Worm (Caenorhabditis elegans) whole organism, L4 larva: ENCODE measurements around the gene efl-3.

Source experiments
- egl-27 ChIP-seq: sonication (generic microtip); optimal IDR thresholded peaks from 3 replicates; lab custom pipeline; 2017; ENCODE audit warnings: missing biosample characterization, missing genetic modification reagents, missing genetic modification characterization
- lsy-2 ChIP-seq, 2 experiments: fragments of 150-350 bp in 1 of 2; sonication (generic microtip) in 1 of 2; optimal IDR thresholded peaks; 2 replicates each; lab custom pipeline; 2014 to 2017; ENCODE audit warnings: missing biosample characterization in 2 of 2, missing genetic modification characterization in 2 of 2
- nhr-11 ChIP-seq: fragments of 150-350 bp; optimal IDR thresholded peaks from 2 replicates; lab custom pipeline; 2014; ENCODE audit warnings: missing biosample characterization, missing genetic modification characterization
- nhr-76 ChIP-seq: fragments of 150-350 bp; optimal IDR thresholded peaks from 2 replicates; lab custom pipeline; 2014; ENCODE audit warnings: missing biosample characterization, missing genetic modification characterization

ce11 chrII:8409538-8409937 is 2.9 kb upstream of the efl-3 start:
- no peak for TF ChIP-seq nhr-11
- no peak for TF ChIP-seq lsy-2 (tag; optimal IDR thresholded peaks at IDR 0.05; lab: Kevin White, UChicago)
- no peak for TF ChIP-seq nhr-76 (tag; lab: Kevin White, UChicago)
- no peak for TF ChIP-seq egl-27 (tag; lab: Kevin White, UChicago)
